Fruit fly (Drosophila melanogaster) whole organism, wandering third instar larva: ENCODE results near the gene CG4287.
A peak's percentile ranks its signal among the peaks of the same experiment; 100 is the strongest.

Experiments used
- CG9705 ChIP-seq: fragments of 200-800 bp; sonication (Bioruptor generic); optimal IDR thresholded peaks from 2 replicates; lab custom pipeline; 2018; ENCODE audit warnings: missing biosample characterization, mild to moderate bottlenecking, missing genetic modification characterization
- Dfd ChIP-seq: fragments of >200 bp; optimal IDR thresholded peaks from 2 replicates; lab custom pipeline; 2017; ENCODE audit warnings: missing biosample characterization, missing genetic modification characterization
- Dif ChIP-seq: fragments of 200-275, 200-300 bp; sonication (Bioruptor generic); optimal IDR thresholded peaks from 2 replicates; lab custom pipeline; 2018; ENCODE audit warnings: missing biosample characterization, missing genetic modification characterization; ENCODE audit not compliant: partially characterized antibody
- GATAd ChIP-seq: sonication (Bioruptor generic); optimal IDR thresholded peaks from 2 replicates; lab custom pipeline; 2016; ENCODE audit warnings: missing biosample characterization, missing genetic modification characterization
- Mio ChIP-seq: sonication (Bioruptor generic); optimal IDR thresholded peaks from 2 replicates; lab custom pipeline; 2016; ENCODE audit warnings: missing biosample characterization, missing genetic modification characterization
- br ChIP-seq: fragments of 200-800 bp; sonication (Bioruptor generic); optimal IDR thresholded peaks from 2 replicates; lab custom pipeline; 2016; ENCODE audit warnings: missing biosample characterization, missing genetic modification characterization
- dl ChIP-seq, 2 experiments: fragments of 175-275, 200-275 bp in 1 of 2; fragments of 200-275 bp in 1 of 2; sonication (Bioruptor generic); optimal IDR thresholded peaks; lab custom pipeline; 2018; ENCODE audit warnings: mild to moderate bottlenecking in 2 of 2, missing biosample characterization in 2 of 2, missing genetic modification characterization in 2 of 2, moderate library complexity in 2 of 2; ENCODE audit not compliant: partially characterized antibody in 2 of 2, insufficient read depth in 1 of 2
- usp ChIP-seq: fragments of >200 bp; optimal IDR thresholded peaks from 2 replicates; lab custom pipeline; 2017; ENCODE audit warnings: missing biosample characterization, missing genetic modification characterization

DNA sequence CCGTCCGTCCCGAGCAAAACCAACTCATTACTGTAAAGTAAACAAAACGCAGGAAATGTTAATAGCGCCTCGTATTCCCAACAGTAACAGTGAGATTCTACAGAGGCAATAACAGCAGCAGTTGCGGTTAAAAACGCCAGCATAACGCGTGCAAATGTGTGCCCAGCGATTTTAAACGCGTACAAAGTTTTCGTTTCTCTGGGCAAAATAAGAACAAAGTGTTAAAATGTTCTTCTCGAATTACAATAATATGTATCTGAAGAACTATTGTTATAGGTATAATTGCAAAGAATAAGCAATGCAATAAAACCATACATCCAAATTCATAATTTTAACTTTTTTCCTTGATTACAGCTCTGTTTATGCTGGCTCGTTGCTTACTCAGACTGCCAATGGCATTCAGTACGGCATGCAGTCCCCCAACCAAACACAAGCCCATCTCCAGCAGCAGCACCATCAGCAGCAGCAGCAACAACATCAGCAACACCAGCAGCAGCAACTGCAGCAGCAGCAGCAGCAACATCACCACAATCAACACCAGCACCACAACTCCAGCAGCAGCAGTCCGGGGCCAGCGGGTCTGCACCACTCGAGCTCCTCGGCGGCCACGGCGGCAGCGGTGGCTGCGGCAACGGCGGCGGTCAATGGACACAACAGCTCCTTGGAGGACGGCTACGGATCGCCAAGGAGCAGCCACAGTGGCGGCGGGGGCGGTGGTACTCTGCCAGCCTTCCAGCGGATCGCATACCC is 35.5 kb upstream of the CG4287 start:
- TF ChIP-seq br (GFP tag; lab: Kevin White, UChicago) (no peak), GATAd (GFP tag; lab: Kevin White, UChicago) (no peak), dl (GFP tag; optimal IDR thresholded peaks at IDR 0.05; lab: Kevin White, UChicago; ENCODE audit: insufficient read depth in 1 of 2, partially characterized antibody in 2 of 2) (no peak), Dif (no peak), usp (no peak), CG9705 (no peak), Mio (no peak), Dfd (GFP tag; lab: Kevin White, UChicago) (peak; percentile 94)
